Worm (Caenorhabditis elegans) whole organism, L4 larva: ENCODE results near the gene Y113G7B.12.
A peak's percentile ranks its signal among the peaks of the same experiment; 100 is the strongest.

Experiments used
- F26F4.8 ChIP-seq: fragments of 200-800 bp; sonication (Bioruptor generic); conservative IDR thresholded peaks from 2 replicates; pipeline ENCODE4 v1.3.6; 2022; ENCODE audit warnings: missing genetic modification characterization, missing compliant biosample characterization
- F37D6.2 ChIP-seq: sonication (generic microtip); optimal IDR thresholded peaks from 2 replicates; lab custom pipeline; 2016; ENCODE audit warnings: mild to moderate bottlenecking, missing genetic modification characterization, missing compliant biosample characterization
- F44E2.7 ChIP-seq: fragments of 200-800 bp; sonication (Bioruptor generic); IDR thresholded peaks from 2 replicates; pipeline ENCODE4 v2.1.2; 2022; ENCODE audit warnings: missing genetic modification characterization, missing compliant biosample characterization
- R02D3.7 ChIP-seq: fragments of 150-350 bp; sonication (generic microtip); optimal IDR thresholded peaks from 3 replicates; lab custom pipeline; 2014; ENCODE audit warnings: missing biosample characterization, missing genetic modification characterization
- T20F7.1 ChIP-seq: fragments of 200-800 bp; sonication (Bioruptor generic); optimal IDR thresholded peaks from 2 replicates; lab custom pipeline; 2018; ENCODE audit warnings: mild to moderate bottlenecking, missing genetic modification characterization, missing compliant biosample characterization
- ZK337.2 ChIP-seq: fragments of 200-800 bp; sonication (Bioruptor generic); IDR thresholded peaks from 2 replicates; pipeline ENCODE4 v1.3.6; 2022; ENCODE audit warnings: missing genetic modification reagents, missing genetic modification characterization, missing compliant biosample characterization
- ZK546.5 ChIP-seq, 2 experiments: sonication (generic microtip); optimal IDR thresholded peaks; 2 replicates each; lab custom pipeline; 2017; ENCODE audit warnings: missing biosample characterization in 2 of 2, missing genetic modification characterization in 2 of 2
- aha-1 ChIP-seq: fragments of 150-350 bp; peaks from one replicate; lab custom pipeline; 2014; ENCODE audit warnings: missing biosample characterization, missing genetic modification characterization
- aly-2 ChIP-seq: sonication (generic microtip); optimal IDR thresholded peaks from 2 replicates; lab custom pipeline; 2018; ENCODE audit warnings: missing biosample characterization, missing genetic modification characterization
- arid-1 ChIP-seq: fragments of 200-800 bp; sonication (Bioruptor generic); conservative IDR thresholded peaks from 2 replicates; pipeline ENCODE4 v1.3.6; 2022; ENCODE audit warnings: missing genetic modification reagents, missing genetic modification characterization, missing compliant biosample characterization
- attf-4 ChIP-seq: sonication (generic microtip); optimal IDR thresholded peaks from 3 replicates; lab custom pipeline; 2017; ENCODE audit warnings: missing biosample characterization, missing genetic modification characterization
- ceh-20 ChIP-seq: fragments of 200-800 bp; sonication (Bioruptor generic); IDR thresholded peaks from 2 replicates; pipeline ENCODE4 v1.3.6; 2022; ENCODE audit warnings: missing genetic modification reagents, missing genetic modification characterization, missing compliant biosample characterization
- ceh-28 ChIP-seq: fragments of 150-350 bp; optimal IDR thresholded peaks from 2 replicates; lab custom pipeline; 2014; ENCODE audit warnings: missing biosample characterization, missing genetic modification reagents, missing genetic modification characterization
- ceh-32 ChIP-seq: sonication (generic microtip); optimal IDR thresholded peaks from 2 replicates; lab custom pipeline; 2016; ENCODE audit warnings: mild to moderate bottlenecking, missing genetic modification characterization, missing compliant biosample characterization; ENCODE audit not compliant: poor library complexity
- dmd-6 ChIP-seq: fragments of 200-800 bp; sonication (Bioruptor generic); IDR thresholded peaks from 2 replicates; pipeline ENCODE4 v1.3.6; 2022; ENCODE audit warnings: missing genetic modification reagents, missing genetic modification characterization, missing compliant biosample characterization
- dve-1 ChIP-seq: sonication (generic microtip); optimal IDR thresholded peaks from 2 replicates; lab custom pipeline; 2017; ENCODE audit warnings: antibody characterized with exemption, mild to moderate bottlenecking, missing genetic modification characterization, missing compliant biosample characterization; ENCODE audit not compliant: insufficient read depth
- hif-1 ChIP-seq, 2 experiments: sonication (generic microtip); optimal IDR thresholded peaks; 2 replicates each; lab custom pipeline; 2016 to 2017; ENCODE audit warnings: missing compliant biosample characterization in 2 of 2, missing genetic modification characterization in 2 of 2, missing genetic modification reagents in 2 of 2, missing genotype in 2 of 2, mild to moderate bottlenecking in 1 of 2
- jun-1 ChIP-seq: fragments of 150-350 bp; optimal IDR thresholded peaks from 2 replicates; lab custom pipeline; 2014; ENCODE audit warnings: missing biosample characterization, missing genetic modification reagents, missing genetic modification characterization
- lin-1 ChIP-seq: fragments of 200-800 bp; sonication (Bioruptor generic); IDR thresholded peaks from 2 replicates; pipeline ENCODE4 v1.3.6; 2022; ENCODE audit warnings: missing genetic modification reagents, missing genetic modification characterization, missing compliant biosample characterization
- lin-13 ChIP-seq: fragments of 150-350 bp; optimal IDR thresholded peaks from 2 replicates; lab custom pipeline; 2014; ENCODE audit warnings: missing biosample characterization, missing genetic modification reagents, missing genetic modification characterization
- lin-38 ChIP-seq: fragments of 200-800 bp; sonication (Bioruptor generic); IDR thresholded peaks from 2 replicates; pipeline ENCODE4 v1.3.6; 2022; ENCODE audit warnings: missing genetic modification reagents, missing genetic modification characterization, missing compliant biosample characterization
- lin-39 ChIP-seq: fragments of 150-350 bp; optimal IDR thresholded peaks from 2 replicates; lab custom pipeline; 2014; ENCODE audit warnings: missing biosample characterization, missing genetic modification reagents, missing genetic modification characterization
- madf-9 ChIP-seq: fragments of 200-800 bp; sonication (Bioruptor generic); conservative IDR thresholded peaks from 2 replicates; pipeline ENCODE4 v1.3.6; 2022; ENCODE audit warnings: missing genetic modification reagents, missing genetic modification characterization, missing compliant biosample characterization
- mdt-29 ChIP-seq: fragments of 200-800 bp; sonication (Bioruptor generic); IDR thresholded peaks from 2 replicates; pipeline ENCODE4 v1.3.6; 2022; ENCODE audit warnings: missing genetic modification reagents, missing genetic modification characterization, missing compliant biosample characterization
- mes-2 ChIP-seq: sonication (generic microtip); optimal IDR thresholded peaks from 2 replicates; lab custom pipeline; 2016; ENCODE audit warnings: missing genotype, mild to moderate bottlenecking, missing genetic modification characterization, missing compliant biosample characterization; ENCODE audit not compliant: poor library complexity, severe bottlenecking
- mxl-2 ChIP-seq: fragments of 200-800 bp; sonication (Bioruptor generic); conservative IDR thresholded peaks from 2 replicates; pipeline ENCODE4 v1.3.6; 2022; ENCODE audit warnings: missing genetic modification reagents, missing genetic modification characterization, missing compliant biosample characterization
- nhr-102 ChIP-seq: sonication (generic microtip); optimal IDR thresholded peaks from 2 replicates; lab custom pipeline; 2016; ENCODE audit warnings: mild to moderate bottlenecking, missing genetic modification characterization, moderate library complexity, missing compliant biosample characterization
- nhr-41 ChIP-seq: fragments of 200-800 bp; sonication (Bioruptor generic); IDR thresholded peaks from 2 replicates; pipeline ENCODE4 v1.3.6; 2022; ENCODE audit warnings: missing genetic modification reagents, missing genetic modification characterization, missing compliant biosample characterization
- nhr-48 ChIP-seq: sonication (generic microtip); optimal IDR thresholded peaks from 2 replicates; lab custom pipeline; 2016; ENCODE audit warnings: mild to moderate bottlenecking, missing genetic modification characterization, missing compliant biosample characterization
- php-3 ChIP-seq: fragments of 200-800 bp; sonication (Bioruptor generic); IDR thresholded peaks from 2 replicates; pipeline ENCODE4 v1.3.6; 2022; ENCODE audit warnings: missing genetic modification reagents, missing genetic modification characterization, missing compliant biosample characterization
- saeg-2 ChIP-seq: fragments of 200-800 bp; sonication (Bioruptor generic); IDR thresholded peaks from 2 replicates; pipeline ENCODE4 v1.3.6; 2022; ENCODE audit warnings: missing genetic modification reagents, missing genetic modification characterization, missing compliant biosample characterization
- sdz-12 ChIP-seq: fragments of 200-800 bp; sonication (Bioruptor generic); optimal IDR thresholded peaks from 2 replicates; lab custom pipeline; 2018; ENCODE audit warnings: mild to moderate bottlenecking, missing genetic modification characterization, missing compliant biosample characterization
- spr-3 ChIP-seq: fragments of 200-800 bp; sonication (Bioruptor generic); optimal IDR thresholded peaks from 2 replicates; lab custom pipeline; 2018; ENCODE audit warnings: mild to moderate bottlenecking, missing genetic modification characterization, missing compliant biosample characterization
- tag-97 ChIP-seq: fragments of 200-800 bp; sonication (Bioruptor generic); IDR thresholded peaks from 2 replicates; pipeline ENCODE4 v1.3.6; 2022; ENCODE audit warnings: missing genetic modification characterization, missing compliant biosample characterization
- unc-130 ChIP-seq: sonication (generic microtip); optimal IDR thresholded peaks from 2 replicates; lab custom pipeline; 2016; ENCODE audit warnings: missing genetic modification reagents, missing genetic modification characterization, missing compliant biosample characterization
- unc-39 ChIP-seq: sonication (generic microtip); optimal IDR thresholded peaks from 2 replicates; lab custom pipeline; 2017; ENCODE audit warnings: missing biosample characterization, missing genetic modification characterization
- unc-62 ChIP-seq, 3 experiments: fragments of 150-350 bp in 1 of 3; sonication (generic microtip); optimal IDR thresholded peaks in 2 of 3; peaks in 1 of 3; 1 replicate in 1 of 3; 2 replicates in 2 of 3; lab custom pipeline; 2014 to 2017; ENCODE audit warnings: missing biosample characterization in 3 of 3, missing genetic modification characterization in 3 of 3, missing genetic modification reagents in 3 of 3, missing genotype in 1 of 3
- vab-7 ChIP-seq: fragments of 200-800 bp; sonication (Bioruptor generic); IDR thresholded peaks from 2 replicates; pipeline ENCODE4 v1.3.6; 2022; ENCODE audit warnings: missing genetic modification reagents, missing genetic modification characterization, missing compliant biosample characterization
- ztf-7 ChIP-seq: fragments of 150-350 bp; optimal IDR thresholded peaks from 2 replicates; lab custom pipeline; 2014; ENCODE audit warnings: missing biosample characterization, missing genetic modification characterization

Y113G7B.12 gene

ce11 chrV:20237429-20237828, 24.9 kb upstream of the Y113G7B.12 start, which contains the start of gene sld-5:
Gene sld-5, minus strand, starts transcription at chrV:20237745.
- TF ChIP-seq F37D6.2 (tag; lab: Kevin White, UChicago) = no peak
- peak; percentile 93 for TF ChIP-seq aha-1
- no peak for TF ChIP-seq hif-1 (tag; optimal IDR thresholded peaks at IDR 0.05; lab: Kevin White, UChicago)
- TF ChIP-seq dmd-6 (GFP tag; lab: Robert Waterston, UW) = no peak
- TF ChIP-seq ceh-28 = no peak
- TF ChIP-seq ceh-32 = no peak
- TF ChIP-seq sdz-12 (GFP tag; lab: Kevin White, UChicago) = no peak
- no peak for TF ChIP-seq spr-3

ce11 chrV:20235231-20235630, 22.7 kb upstream of the Y113G7B.12 start:
- no peak for TF ChIP-seq ztf-7
- TF ChIP-seq mxl-2 = no peak
- TF ChIP-seq nhr-48 (tag; lab: Kevin White, UChicago) = no peak
- no peak for TF ChIP-seq lin-39 (tag; lab: Kevin White, UChicago)
- no peak for TF ChIP-seq dve-1
- TF ChIP-seq nhr-102 = no peak
- no peak for TF ChIP-seq vab-7
- no peak for TF ChIP-seq tag-97 (GFP tag; lab: Robert Waterston, UW)
- no peak for TF ChIP-seq php-3 (GFP tag; lab: Robert Waterston, UW)
- no peak for TF ChIP-seq ceh-20 (GFP tag; lab: Robert Waterston, UW)
- no peak for TF ChIP-seq lin-13 (GFP tag; lab: Kevin White, UChicago)

- TF ChIP-seq attf-4 = no peak
- no peak for TF ChIP-seq T20F7.1
- no peak for TF ChIP-seq mdt-29
- 0 out of 2 replicates have a peak, but pooled peaks have one; percentile 34 for TF ChIP-seq lin-1 (GFP tag; lab: Robert Waterston, UW)
- TF ChIP-seq php-3 (GFP tag; lab: Robert Waterston, UW) = 0 out of 2 replicates have a peak, but pooled peaks have one; percentile 30
- TF ChIP-seq hif-1 (tag; optimal IDR thresholded peaks at IDR 0.05; lab: Kevin White, UChicago) = no peak
- peak; percentile 72; the same call in 1 of the 2 replicates for TF ChIP-seq F44E2.7 (GFP tag; lab: Robert Waterston, UW)
- 0 out of 2 replicates have a peak, but pooled peaks have one; percentile 25 for TF ChIP-seq arid-1 (GFP tag; lab: Robert Waterston, UW)
- TF ChIP-seq F26F4.8 (GFP tag; lab: Robert Waterston, UW) = 0 out of 2 replicates have a peak, but pooled peaks have one; percentile 15
- no peak for TF ChIP-seq unc-62 (GFP tag; optimal IDR thresholded peaks at IDR 0.05 in 1 of 2; lab: Kevin White, UChicago)
- TF ChIP-seq unc-62 (tag; optimal IDR thresholded peaks at IDR 0.05; lab: Kevin White, UChicago) = no peak
- TF ChIP-seq saeg-2 (GFP tag; lab: Robert Waterston, UW) = no peak
These were observed 22.0 kb upstream of the Y113G7B.12 start for ce11 chrV:20234439-20234838.

- TF ChIP-seq aly-2 = no peak
- TF ChIP-seq ZK337.2 (GFP tag; lab: Robert Waterston, UW) = no peak
- TF ChIP-seq T20F7.1 = no peak
- TF ChIP-seq nhr-41 (GFP tag; lab: Robert Waterston, UW) = no peak
- TF ChIP-seq mes-2 = no peak
- no peak for TF ChIP-seq jun-1 (tag; lab: Kevin White, UChicago)
- no peak for TF ChIP-seq sdz-12 (GFP tag; lab: Kevin White, UChicago)
- no peak for TF ChIP-seq aha-1
- no peak for TF ChIP-seq ZK546.5 (tag; optimal IDR thresholded peaks at IDR 0.05; lab: Kevin White, UChicago)
- TF ChIP-seq unc-130 (GFP tag; lab: Kevin White, UChicago) = no peak
- no peak for TF ChIP-seq R02D3.7 (tag; lab: Kevin White, UChicago)
- no peak for TF ChIP-seq unc-39 (tag; lab: Kevin White, UChicago)
- no peak for TF ChIP-seq nhr-102
- no peak for TF ChIP-seq madf-9 (GFP tag; lab: Robert Waterston, UW)
- TF ChIP-seq lin-1 (GFP tag; lab: Robert Waterston, UW) = no peak
- no peak for TF ChIP-seq lin-38
- no peak for TF ChIP-seq mdt-29
- no peak for TF ChIP-seq vab-7
These were observed 21.3 kb upstream of the Y113G7B.12 start, which contains the start of gene Y113G7B.15 for ce11 chrV:20233743-20234142. Gene Y113G7B.15, minus strand, starts transcription at chrV:20233843.
